Fruit fly (Drosophila melanogaster) whole organism, embryonic: ENCODE results near the gene CG17982.

Experiments used
- Atf3 ChIP-seq: fragments of 200-800 bp; sonication (Bioruptor generic); optimal IDR thresholded peaks from 3 replicates; lab custom pipeline; 2016; ENCODE audit warnings: missing biosample characterization, missing genetic modification characterization
- B-H1 ChIP-seq: fragments of 200-800 bp; sonication (Bioruptor generic); IDR thresholded peaks from 3 replicates; pipeline ENCODE4 v1.3.6; 2022; ENCODE audit warnings: missing biosample characterization, missing genetic modification characterization
- CG10366 ChIP-seq: fragments of 200-800 bp; sonication (Bioruptor generic); IDR thresholded peaks from 2 replicates; pipeline ENCODE4 v1.3.6; 2022; ENCODE audit warnings: missing biosample characterization, missing genetic modification characterization
- CG10654 ChIP-seq: fragments of 200-800 bp; sonication (Bioruptor generic); optimal IDR thresholded peaks from 2 replicates; lab custom pipeline; 2016; ENCODE audit warnings: missing biosample characterization, missing genetic modification characterization
- CG11398 ChIP-seq: fragments of 200-800 bp; sonication (Bioruptor generic); optimal IDR thresholded peaks from 2 replicates; lab custom pipeline; 2016; ENCODE audit warnings: missing biosample characterization, missing genetic modification characterization
- CG12104 ChIP-seq: fragments of 200-800 bp; sonication (Bioruptor generic); optimal IDR thresholded peaks from 3 replicates; lab custom pipeline; 2016; ENCODE audit warnings: missing biosample characterization, missing genetic modification characterization
- CG12155 ChIP-seq: fragments of 200-800 bp; sonication (Bioruptor generic); optimal IDR thresholded peaks from 3 replicates; lab custom pipeline; 2016; ENCODE audit warnings: missing biosample characterization, missing genetic modification characterization
- CG12659 ChIP-seq: fragments of 200-800 bp; sonication (Bioruptor generic); optimal IDR thresholded peaks from 3 replicates; lab custom pipeline; 2017; ENCODE audit warnings: mild to moderate bottlenecking, missing biosample characterization, missing genetic modification reagents, missing genetic modification characterization
- CG12942 ChIP-seq: fragments of 200-800 bp; sonication (Bioruptor generic); optimal IDR thresholded peaks from 3 replicates; lab custom pipeline; 2016; ENCODE audit warnings: missing biosample characterization, missing genetic modification characterization
- CG13296 ChIP-seq: fragments of 200-800 bp; sonication (Bioruptor generic); optimal IDR thresholded peaks from 3 replicates; lab custom pipeline; 2018; ENCODE audit warnings: missing biosample characterization, mild to moderate bottlenecking, missing genetic modification characterization
- CG14441 ChIP-seq: fragments of 200-800 bp; sonication (Bioruptor generic); IDR thresholded peaks from 2 replicates; pipeline ENCODE4 v1.3.6; 2022; ENCODE audit warnings: missing biosample characterization, missing genetic modification characterization
- CG15696 ChIP-seq: fragments of 200-800 bp; sonication (Bioruptor generic); optimal IDR thresholded peaks from 2 replicates; lab custom pipeline; 2019; ENCODE audit warnings: missing biosample characterization, mild to moderate bottlenecking, missing genetic modification characterization, moderate library complexity
- CG17359 ChIP-seq: fragments of 200-800 bp; sonication (Bioruptor generic); optimal IDR thresholded peaks from 3 replicates; lab custom pipeline; 2018; ENCODE audit warnings: missing biosample characterization, mild to moderate bottlenecking, missing genetic modification characterization, moderate library complexity
- CG18262 ChIP-seq: fragments of 200-800 bp; optimal IDR thresholded peaks from 3 replicates; lab custom pipeline; 2019; ENCODE audit warnings: missing biosample characterization, mild to moderate bottlenecking, missing genetic modification characterization, moderate library complexity
- CG2199 ChIP-seq: fragments of 200-800 bp; sonication (Bioruptor generic); IDR thresholded peaks from 3 replicates; pipeline ENCODE4 v1.3.6; 2022; ENCODE audit warnings: missing biosample characterization, missing genetic modification characterization
- CG2678 ChIP-seq: fragments of 200-800 bp; sonication (Bioruptor generic); optimal IDR thresholded peaks from 3 replicates; lab custom pipeline; 2019; ENCODE audit warnings: missing biosample characterization, mild to moderate bottlenecking, missing genetic modification characterization, moderate library complexity
- CG3065 ChIP-seq: fragments of 200-800 bp; sonication (Bioruptor generic); optimal IDR thresholded peaks from 2 replicates; lab custom pipeline; 2016; ENCODE audit warnings: missing biosample characterization, missing genetic modification characterization
- CG31441 ChIP-seq: fragments of 200-800 bp; sonication (Bioruptor generic); IDR thresholded peaks from 2 replicates; pipeline ENCODE4 v1.3.6; 2022; ENCODE audit warnings: missing biosample characterization, missing genetic modification characterization
- CG3281 ChIP-seq: fragments of 200-800 bp; sonication (Bioruptor generic); optimal IDR thresholded peaks from 3 replicates; lab custom pipeline; 2017; ENCODE audit warnings: missing biosample characterization, mild to moderate bottlenecking, missing genetic modification characterization
- CG4820 ChIP-seq: fragments of 200-800 bp; sonication (Bioruptor generic); optimal IDR thresholded peaks from 3 replicates; lab custom pipeline; 2016; ENCODE audit warnings: missing biosample characterization, missing genetic modification characterization
- CG6654 ChIP-seq: fragments of 200-800 bp; sonication (Bioruptor generic); optimal IDR thresholded peaks from 2 replicates; lab custom pipeline; 2017; ENCODE audit warnings: missing biosample characterization, mild to moderate bottlenecking, missing genetic modification characterization
- CG6854 ChIP-seq: fragments of 200-800 bp; sonication (Bioruptor generic); optimal IDR thresholded peaks from 3 replicates; lab custom pipeline; 2017; ENCODE audit warnings: missing biosample characterization, mild to moderate bottlenecking, missing genetic modification characterization
- CG7556 ChIP-seq: fragments of 200-800 bp; sonication (Bioruptor generic); optimal IDR thresholded peaks from 2 replicates; lab custom pipeline; 2017; ENCODE audit warnings: missing biosample characterization, mild to moderate bottlenecking, missing genetic modification characterization
- D19A ChIP-seq: fragments of 200-800 bp; optimal IDR thresholded peaks from 3 replicates; lab custom pipeline; 2019; ENCODE audit warnings: missing biosample characterization, mild to moderate bottlenecking, missing genetic modification characterization, moderate library complexity
- H15 ChIP-seq: fragments of 200-800 bp; sonication (Bioruptor generic); IDR thresholded peaks from 3 replicates; pipeline ENCODE4 v1.3.6; 2022; ENCODE audit warnings: missing biosample characterization, missing genetic modification characterization
- HHEX ChIP-seq: fragments of 200-800 bp; sonication (Bioruptor generic); optimal IDR thresholded peaks from 3 replicates; lab custom pipeline; 2017; ENCODE audit warnings: missing biosample characterization, mild to moderate bottlenecking, missing genetic modification characterization, missing genetic modification reagents
- Hr51 ChIP-seq, 2 experiments: fragments of 200-800 bp; sonication (Bioruptor generic); optimal IDR thresholded peaks; 2 replicates in 1 of 2; 3 replicates in 1 of 2; lab custom pipeline; 2016 to 2018; ENCODE audit warnings: missing biosample characterization in 2 of 2, missing genetic modification characterization in 2 of 2, mild to moderate bottlenecking in 1 of 2, moderate library complexity in 1 of 2
- Pdp1 ChIP-seq, 2 experiments: fragments of 200-800 bp; sonication (Bioruptor generic); optimal IDR thresholded peaks; 3 replicates each; lab custom pipeline; 2016; ENCODE audit warnings: missing biosample characterization in 2 of 2, missing genetic modification characterization in 2 of 2, mild to moderate bottlenecking in 1 of 2, moderate library complexity in 1 of 2
- Sox102F ChIP-seq: fragments of 200-800 bp; sonication (Bioruptor generic); optimal IDR thresholded peaks from 2 replicates; lab custom pipeline; 2018; ENCODE audit warnings: missing biosample characterization, mild to moderate bottlenecking, missing genetic modification characterization, moderate library complexity
- Ssrp ChIP-seq: fragments of 200-800 bp; sonication (Bioruptor generic); optimal IDR thresholded peaks from 2 replicates; lab custom pipeline; 2018; ENCODE audit warnings: missing biosample characterization, mild to moderate bottlenecking, missing genetic modification characterization, moderate library complexity
- Usf ChIP-seq: fragments of 200-800 bp; sonication (Bioruptor generic); optimal IDR thresholded peaks from 2 replicates; lab custom pipeline; 2017; ENCODE audit warnings: missing genotype, missing biosample characterization, missing genetic modification characterization
- btn ChIP-seq: fragments of 200-800 bp; sonication (Bioruptor generic); optimal IDR thresholded peaks from 2 replicates; lab custom pipeline; 2016; ENCODE audit warnings: missing biosample characterization, missing genetic modification characterization
- eve ChIP-seq, 2 experiments: fragments of >200 bp; optimal IDR thresholded peaks; 2 replicates each; lab custom pipeline; 2017; ENCODE audit warnings: missing biosample characterization in 2 of 2, missing genetic modification characterization in 2 of 2
- ewg ChIP-seq: fragments of 200-800 bp; sonication (Bioruptor generic); optimal IDR thresholded peaks from 3 replicates; lab custom pipeline; 2017; ENCODE audit warnings: mild to moderate bottlenecking, missing biosample characterization, missing genetic modification reagents, missing genetic modification characterization
- hb ChIP-seq: fragments of 200-800 bp; sonication (Bioruptor generic); IDR thresholded peaks from 3 replicates; pipeline ENCODE4 v1.3.6; 2022; ENCODE audit warnings: missing biosample characterization, missing genetic modification characterization; ENCODE audit not compliant: partially characterized antibody
- ind ChIP-seq: fragments of 200-800 bp; sonication (Bioruptor generic); optimal IDR thresholded peaks from 3 replicates; lab custom pipeline; 2016; ENCODE audit warnings: missing biosample characterization, missing genetic modification characterization
- inv ChIP-seq: fragments of 200-800 bp; sonication (Bioruptor generic); IDR thresholded peaks from 2 replicates; pipeline ENCODE4 v1.3.6; 2022; ENCODE audit warnings: missing biosample characterization, missing genetic modification characterization; ENCODE audit not compliant: partially characterized antibody
- jing ChIP-seq: fragments of 200-800 bp; sonication (Bioruptor generic); optimal IDR thresholded peaks from 2 replicates; lab custom pipeline; 2018; ENCODE audit warnings: missing biosample characterization, mild to moderate bottlenecking, missing genetic modification characterization
- kah ChIP-seq: fragments of 200-800 bp; sonication (Bioruptor generic); optimal IDR thresholded peaks from 2 replicates; lab custom pipeline; 2018; ENCODE audit warnings: missing biosample characterization, mild to moderate bottlenecking, missing genetic modification characterization
- kni ChIP-seq: fragments of 200-800 bp; sonication (Bioruptor generic); optimal IDR thresholded peaks from 3 replicates; lab custom pipeline; 2017; ENCODE audit warnings: mild to moderate bottlenecking, missing biosample characterization, missing genetic modification reagents, missing genetic modification characterization
- nom ChIP-seq: fragments of 200-800 bp; sonication (Bioruptor generic); optimal IDR thresholded peaks from 2 replicates; lab custom pipeline; 2017; ENCODE audit warnings: missing biosample characterization, missing genetic modification characterization, mild to moderate bottlenecking, moderate library complexity, missing genetic modification reagents
- repo ChIP-seq: fragments of 200-800 bp; sonication (Bioruptor generic); optimal IDR thresholded peaks from 2 replicates; lab custom pipeline; 2016; ENCODE audit warnings: missing biosample characterization, missing genetic modification characterization
- salm ChIP-seq: fragments of 200-800 bp; sonication (Bioruptor generic); optimal IDR thresholded peaks from 2 replicates; lab custom pipeline; 2018; ENCODE audit warnings: missing biosample characterization, mild to moderate bottlenecking, missing genetic modification characterization
- sc ChIP-seq, 3 experiments: fragments of >200 bp in 2 of 3; fragments of 200-800 bp in 1 of 3; sonication (Bioruptor generic) in 1 of 3; optimal IDR thresholded peaks; 2 replicates in 2 of 3; 3 replicates in 1 of 3; lab custom pipeline; 2017; ENCODE audit warnings: mild to moderate bottlenecking in 1 of 3, missing biosample characterization in 1 of 3, missing genetic modification characterization in 1 of 3, missing genetic modification reagents in 1 of 3
- sisA ChIP-seq: fragments of 200-800 bp; sonication (Bioruptor generic); IDR thresholded peaks from 2 replicates; pipeline ENCODE4 v1.3.6; 2022; ENCODE audit warnings: missing biosample characterization, missing genetic modification characterization
- tgo ChIP-seq: fragments of 200-800 bp; sonication (Bioruptor generic); IDR thresholded peaks from 3 replicates; pipeline ENCODE4 v1.3.6; 2022; ENCODE audit warnings: missing biosample characterization, missing genetic modification characterization
- ttk ChIP-seq: fragments of 200-800 bp; sonication (Bioruptor generic); IDR thresholded peaks from 2 replicates; pipeline ENCODE4 v2.1.2; 2022; ENCODE audit warnings: missing biosample characterization, missing genetic modification characterization
- vvl ChIP-seq: fragments of 200-800 bp; sonication (Bioruptor generic); IDR thresholded peaks from 2 replicates; pipeline ENCODE4 v1.3.6; 2022; ENCODE audit warnings: missing biosample characterization, missing genetic modification characterization
- wdn ChIP-seq: fragments of 200-800 bp; sonication (Bioruptor generic); IDR thresholded peaks from 2 replicates; pipeline ENCODE4 v1.3.6; 2022; ENCODE audit warnings: missing biosample characterization, missing genetic modification characterization

CG17982 gene

dm6 chrX:8125224-8125649 lies 18.4 kb downstream of the CG17982 start (continued):
- peak; percentile 74 for TF ChIP-seq Ssrp
- peak; percentile 39 for TF ChIP-seq ewg (GFP tag; lab: Kevin White, UChicago)
- peak; percentile 79 for TF ChIP-seq CG31441
- TF ChIP-seq D19A (tag; lab: Kevin White, UChicago) = peak; percentile 60
- TF ChIP-seq CG3281 (GFP tag; lab: Kevin White, UChicago) = peak; percentile 15
- peak; percentile 28 for TF ChIP-seq CG13296 (GFP tag; lab: Kevin White, UChicago)
- no peak for TF ChIP-seq wdn (GFP tag; lab: Robert Waterston, UW)
- TF ChIP-seq CG12104 (GFP tag; lab: Kevin White, UChicago) = peak; percentile 27
- peak; percentile 29 for TF ChIP-seq CG15696 (tag; lab: Kevin White, UChicago)
- TF ChIP-seq kah = peak; percentile 30
- TF ChIP-seq Pdp1 (GFP tag; optimal IDR thresholded peaks at IDR 0.05; lab: Kevin White, UChicago) = no peak
- TF ChIP-seq nom (GFP tag; lab: Kevin White, UChicago) = no peak
- TF ChIP-seq H15 (GFP tag; lab: Robert Waterston, UW) = 0 out of 3 replicates have a peak, but pooled peaks have one; percentile 50
- TF ChIP-seq CG6654 = peak; percentile 38
- no peak for TF ChIP-seq inv (GFP tag; lab: Robert Waterston, UW)
- TF ChIP-seq sisA (GFP tag; lab: Robert Waterston, UW) = peak; percentile 24; the same call in 1 of the 2 replicates
- TF ChIP-seq HHEX (GFP tag; lab: Kevin White, UChicago) = peak; percentile 26
- no peak for TF ChIP-seq Atf3 (GFP tag; lab: Kevin White, UChicago)
- peak; percentile 12; the same call in 1 of the 3 replicates for TF ChIP-seq B-H1 (GFP tag; lab: Robert Waterston, UW)
- TF ChIP-seq CG10654 (GFP tag; lab: Kevin White, UChicago) = peak; percentile 33
- TF ChIP-seq CG2199 (GFP tag; lab: Robert Waterston, UW) = no peak
- TF ChIP-seq Sox102F (GFP tag; lab: Kevin White, UChicago) = peak; percentile 74
- TF ChIP-seq kni (GFP tag; lab: Kevin White, UChicago) = no peak
- TF ChIP-seq jing (GFP tag; lab: Kevin White, UChicago) = no peak
- no peak for TF ChIP-seq CG3065 (GFP tag; lab: Kevin White, UChicago)
- peak; percentile 41 for TF ChIP-seq CG12942
- TF ChIP-seq ind (GFP tag; lab: Kevin White, UChicago) = peak; percentile 49
- TF ChIP-seq CG7556 (GFP tag; lab: Kevin White, UChicago) = peak; percentile 70
- no peak for TF ChIP-seq btn (GFP tag; lab: Kevin White, UChicago)
- TF ChIP-seq CG6854 (GFP tag; lab: Kevin White, UChicago) = no peak
- peak; percentile 74 for TF ChIP-seq CG2678 (tag; lab: Kevin White, UChicago)
- TF ChIP-seq CG12659 (GFP tag; lab: Kevin White, UChicago) = peak; percentile 28
- no peak for TF ChIP-seq CG12155 (GFP tag; lab: Kevin White, UChicago)
- TF ChIP-seq ttk = peak; percentile 56; the same call in 1 of the 2 replicates
- peak; percentile 65 for TF ChIP-seq CG17359 (tag; lab: Kevin White, UChicago)
- TF ChIP-seq CG18262 = peak; percentile 85
- peak; percentile 19; the same call in 1 of the 2 replicates for TF ChIP-seq vvl
- TF ChIP-seq repo (GFP tag; lab: Kevin White, UChicago) = no peak
- peak; percentile 24 for TF ChIP-seq CG4820
- peak; percentile 22 for TF ChIP-seq salm (tag; lab: Kevin White, UChicago)
- TF ChIP-seq Usf (GFP tag; lab: Kevin White, UChicago) = no peak
- TF ChIP-seq CG14441 (GFP tag; lab: Robert Waterston, UW) = no peak; the same call in 1 of the 2 replicates
- peak; percentile 19; the same call in 1 of the 2 replicates for TF ChIP-seq CG10366 (GFP tag; lab: Robert Waterston, UW)
- no peak for TF ChIP-seq sc (optimal IDR thresholded peaks at IDR 0.05; lab: Kevin White, UChicago)
- TF ChIP-seq sc (GFP tag; optimal IDR thresholded peaks at IDR 0.05; lab: Kevin White, UChicago) = peak; percentile 40
- peak in 1 of 2 experiments; percentile 71 for TF ChIP-seq Hr51 (GFP tag; optimal IDR thresholded peaks at IDR 0.05; lab: Kevin White, UChicago)
- TF ChIP-seq CG11398 = no peak
- TF ChIP-seq eve (GFP tag; optimal IDR thresholded peaks at IDR 0.05; lab: Kevin White, UChicago) = no peak
- no peak for TF ChIP-seq hb (GFP tag; lab: Robert Waterston, UW)
- peak; percentile 36; the same call in 2 of the 3 replicates for TF ChIP-seq tgo (GFP tag; lab: Robert Waterston, UW)
